Fruit fly (Drosophila melanogaster) whole organism: Measurements from ENCODE around the gene CG42820.

ENCODE experiments used
- CG8478 ChIP-seq: fragments of >200 bp; optimal IDR thresholded peaks from 2 replicates; lab custom pipeline; 2018; ENCODE audit warnings: inconsistent platforms
- Dll ChIP-seq: fragments of >200 bp; optimal IDR thresholded peaks from 2 replicates; lab custom pipeline; 2017
- EcR ChIP-seq, 2 experiments: fragments of >200 bp; optimal IDR thresholded peaks; 2 replicates each; lab custom pipeline; 2017; ENCODE audit warnings: missing biosample characterization in 2 of 2, missing genetic modification characterization in 2 of 2, missing genetic modification reagents in 2 of 2
- pan ChIP-seq: fragments of >200 bp; optimal IDR thresholded peaks from 2 replicates; lab custom pipeline; 2017
- psq ChIP-seq: fragments of >200 bp; optimal IDR thresholded peaks from 2 replicates; lab custom pipeline; 2017
- usp ChIP-seq: fragments of >200 bp; optimal IDR thresholded peaks from 2 replicates; lab custom pipeline; 2017; ENCODE audit warnings: missing biosample characterization, missing genetic modification characterization, mixed read lengths

- TF ChIP-seq usp (GFP tag; lab: Kevin White, UChicago) (no peak), CG8478 (lab: Kevin White, UChicago) (no peak), pan (no peak), EcR (GFP tag; optimal IDR thresholded peaks at IDR 0.05; lab: Kevin White, UChicago) (no peak), psq (lab: Kevin White, UChicago) (no peak), Dll (no peak)
These were observed 3.0 kb downstream of the CG42820 start, which contains the start of gene CG42819 for dm6 chr2L:8389231-8389630.
